Fruit fly (Drosophila melanogaster): ENCODE results near the gene CG44002.

DNA sequence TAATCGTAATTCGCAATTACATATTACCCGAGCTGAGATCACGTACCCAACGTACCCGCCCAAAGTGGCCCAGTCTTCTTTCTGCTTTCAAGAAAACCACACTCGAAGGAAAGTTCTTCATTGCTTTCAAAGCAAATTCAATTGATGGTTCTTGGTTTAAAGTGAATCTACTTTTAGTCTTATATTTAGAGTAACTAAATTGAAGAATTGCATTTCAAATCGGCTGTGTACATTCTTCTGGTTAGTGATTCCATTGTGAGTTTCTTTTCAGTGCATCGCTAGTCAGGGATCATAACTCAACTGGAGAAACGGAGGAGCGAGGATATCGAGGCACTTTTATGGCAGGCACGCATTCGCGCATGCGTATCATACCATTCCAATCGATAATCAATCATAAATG lies 19.2 kb downstream of the CG44002 start:
- TF ChIP-seq br (GFP tag; optimal IDR thresholded peaks at IDR 0.05) (no peak), usp (GFP tag; optimal IDR thresholded peaks at IDR 0.05) (no peak), pan (optimal IDR thresholded peaks at IDR 0.05) (no peak), Hr78 (GFP tag; optimal IDR thresholded peaks at IDR 0.05) (no peak), Abd-B (GFP tag; optimal IDR thresholded peaks at IDR 0.05) (no peak), h (GFP tag; optimal IDR thresholded peaks at IDR 0.05) (no peak), OdsH (GFP tag; optimal IDR thresholded peaks at IDR 0.05) (no peak), Hnf4 (GFP tag; optimal IDR thresholded peaks at IDR 0.05) (no peak)
